Fruit fly (Drosophila melanogaster): ENCODE results near the gene CG15824.

Gene CG15824

dm6 chr2L:841708-842107 is 43.2 kb downstream of the CG15824 start (continued):
- TF ChIP-seq CG14667 (GFP tag; IDR thresholded peaks at IDR 0.05) (peak; percentile 64), CG15479 (GFP tag; optimal IDR thresholded peaks at IDR 0.05) (no peak), Dll (GFP tag; IDR thresholded peaks at IDR 0.05; ENCODE audit: partially characterized antibody) (no peak), zf30C (GFP tag; optimal IDR thresholded peaks at IDR 0.05) (peak; percentile 40), HmgD (GFP tag; optimal IDR thresholded peaks at IDR 0.05) (no peak), CG3995 (GFP tag; optimal IDR thresholded peaks at IDR 0.05) (peak; percentile 23), CG2889 (GFP tag; IDR thresholded peaks at IDR 0.05) (peak; percentile 66; the same call in 1 of the 3 replicates), Pdp1 (GFP tag; optimal IDR thresholded peaks at IDR 0.05) (peak; percentile 39 to 40), Hmx (GFP tag; optimal IDR thresholded peaks at IDR 0.05) (no peak), lab (GFP tag; optimal IDR thresholded peaks at IDR 0.05) (peak; percentile 90), Neu2 (GFP tag; optimal IDR thresholded peaks at IDR 0.05; ENCODE audit: borderline replicate concordance) (no peak), sens-2 (GFP tag; IDR thresholded peaks at IDR 0.05) (0 out of 2 replicates have a peak, but pooled peaks have one; percentile 45), Dek (tag; optimal IDR thresholded peaks at IDR 0.05) (peak; percentile 68), sug (tag; optimal IDR thresholded peaks at IDR 0.05) (peak; percentile 48), crol (GFP tag; IDR thresholded peaks at IDR 0.05) (0 out of 2 replicates have a peak, but pooled peaks have one; percentile 11), Doc2 (GFP tag; IDR thresholded peaks at IDR 0.05) (0 out of 2 replicates have a peak, but pooled peaks have one; percentile 38), CG8388 (GFP tag; optimal IDR thresholded peaks at IDR 0.05) (peak; percentile 47), CG14441 (GFP tag; IDR thresholded peaks at IDR 0.05) (peak; percentile 81), dpn (GFP tag; optimal IDR thresholded peaks at IDR 0.05) (peak; percentile 74), NK7.1 (GFP tag; optimal IDR thresholded peaks at IDR 0.05) (peak; percentile 26), CG12071 (GFP tag; optimal IDR thresholded peaks at IDR 0.05) (peak; percentile 62), Oli (tag; optimal IDR thresholded peaks at IDR 0.05) (peak; percentile 73), CG8290 (GFP tag; optimal IDR thresholded peaks at IDR 0.05) (peak; percentile 38), CG8290 (tag; optimal IDR thresholded peaks at IDR 0.05) (peak in 1 of 2 experiments; percentile 79), MESR4 (GFP tag; optimal IDR thresholded peaks at IDR 0.05) (no peak), ham (GFP tag; IDR thresholded peaks at IDR 0.05) (peak; percentile 57; the same call in 1 of the 2 replicates), ro (GFP tag; IDR thresholded peaks at IDR 0.05) (peak; percentile 39; the same call in 1 of the 2 replicates), CG12942 (GFP tag; optimal IDR thresholded peaks at IDR 0.05) (peak; percentile 56), CG17359 (tag; optimal IDR thresholded peaks at IDR 0.05) (peak; percentile 70), Trl (optimal IDR thresholded peaks at IDR 0.05) (no peak), Trl (GFP tag; optimal IDR thresholded peaks at IDR 0.05) (peak; percentile 32), CG6813 (GFP tag; optimal IDR thresholded peaks at IDR 0.05) (peak; percentile 69), ab (GFP tag; optimal IDR thresholded peaks at IDR 0.05) (peak; percentile 45), Hr78 (GFP tag; optimal IDR thresholded peaks at IDR 0.05) (no peak), pita (GFP tag; optimal IDR thresholded peaks at IDR 0.05) (no peak), mirr (GFP tag; optimal IDR thresholded peaks at IDR 0.05) (peak; percentile 49), CG9797 (GFP tag; optimal IDR thresholded peaks at IDR 0.05) (no peak), cwo (GFP tag; optimal IDR thresholded peaks at IDR 0.05) (peak; percentile 72), tgo (GFP tag; IDR thresholded peaks at IDR 0.05) (peak; percentile 81), CG10565 (GFP tag; optimal IDR thresholded peaks at IDR 0.05) (no peak), prd (optimal IDR thresholded peaks at IDR 0.05) (no peak), prd (GFP tag; IDR thresholded peaks at IDR 0.05) (peak; percentile 88), CG16815 (GFP tag; optimal IDR thresholded peaks at IDR 0.05) (peak; percentile 60), schlank (tag; optimal IDR thresholded peaks at IDR 0.05) (peak; percentile 78), BtbVII (GFP tag; optimal IDR thresholded peaks at IDR 0.05) (peak; percentile 65), CG33557 (GFP tag; optimal IDR thresholded peaks at IDR 0.05) (no peak), fu2 (GFP tag; optimal IDR thresholded peaks at IDR 0.05) (peak; percentile 74), CG30403 (GFP tag; optimal IDR thresholded peaks at IDR 0.05) (peak; percentile 79), CG18011 (GFP tag; optimal IDR thresholded peaks at IDR 0.05) (peak; percentile 47), slou (GFP tag; optimal IDR thresholded peaks at IDR 0.05) (no peak)
